Worm (Caenorhabditis elegans) whole organism, L4/young adult: ENCODE data around the gene C05B5.8.
"Not testable (repeated sequence)": the region's sequence is repeated elsewhere in the genome, so short reads cannot be mapped to it uniquely, and the experiment has no call there.

Experiments
- W03F9.2 ChIP-seq: fragments of 150-350 bp; optimal IDR thresholded peaks from 2 replicates; lab custom pipeline; 2014; ENCODE audit warnings: missing biosample characterization, missing genetic modification characterization
- dao-5 ChIP-seq: sonication (generic microtip); optimal IDR thresholded peaks from 2 replicates; lab custom pipeline; 2016; ENCODE audit warnings: missing genotype, missing genetic modification characterization, moderate library complexity, missing compliant biosample characterization
- him-1 ChIP-seq: sonication (generic microtip); optimal IDR thresholded peaks from 2 replicates; lab custom pipeline; 2016; ENCODE audit warnings: missing genotype, missing genetic modification reagents, missing genetic modification characterization, missing compliant biosample characterization

Gene C05B5.8

DNA sequence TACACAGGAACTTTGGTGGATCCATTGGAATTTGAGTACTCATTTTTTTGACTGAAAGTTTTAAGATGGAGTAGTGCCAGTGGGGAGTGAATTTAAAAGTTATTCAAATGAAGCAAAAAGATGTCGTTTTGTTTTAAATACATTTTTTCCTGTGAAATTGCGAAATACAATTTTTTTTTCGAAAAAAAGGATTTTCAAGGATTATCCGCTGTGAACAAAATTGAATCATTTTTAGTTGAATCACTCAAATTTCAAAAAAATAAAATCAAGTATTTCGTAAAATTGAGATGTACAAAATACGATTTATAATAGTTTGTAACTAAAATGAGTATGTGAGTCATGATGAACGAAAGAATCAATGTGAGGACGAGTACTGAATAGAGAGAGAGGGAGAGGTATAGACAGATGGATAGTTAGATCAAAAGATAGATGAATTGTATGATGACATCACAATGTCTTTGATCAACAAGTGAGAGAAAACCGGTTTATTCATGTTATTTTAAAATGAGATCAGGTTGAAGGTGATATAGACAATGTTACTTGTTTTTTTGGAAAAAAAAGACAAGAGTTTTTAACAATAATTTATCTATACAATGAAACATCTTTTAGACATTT is at the start of gene C05B5.8:
TSS of gene C05B5.8 (minus strand) at position 51 of the 615 bp plus-strand sequence.
- TF ChIP-seq dao-5 (tag; lab: Kevin White, UChicago), result no peak
- no peak for TF ChIP-seq him-1
- no peak for TF ChIP-seq W03F9.2 (tag; lab: Kevin White, UChicago)

ce11 chrIII:10056033-10056432 is 49.4 kb upstream of the C05B5.8 start, which contains the start of gene T16G12.10:
Gene T16G12.10, minus strand, starts transcription at chrIII:10056133.
- no peak for TF ChIP-seq him-1
- TF ChIP-seq W03F9.2 (tag; lab: Kevin White, UChicago), result no peak
- TF ChIP-seq dao-5 (tag; lab: Kevin White, UChicago), result no peak

- TF ChIP-seq him-1; dao-5 (tag; lab: Kevin White, UChicago); W03F9.2 (tag; lab: Kevin White, UChicago): not testable (repeated sequence)
These were observed 46.7 kb upstream of the C05B5.8 start, which contains the start of gene T16G12.12 for ce11 chrIII:10053312-10053711. Gene T16G12.12, plus strand, starts transcription at chrIII:10053612.

DNA sequence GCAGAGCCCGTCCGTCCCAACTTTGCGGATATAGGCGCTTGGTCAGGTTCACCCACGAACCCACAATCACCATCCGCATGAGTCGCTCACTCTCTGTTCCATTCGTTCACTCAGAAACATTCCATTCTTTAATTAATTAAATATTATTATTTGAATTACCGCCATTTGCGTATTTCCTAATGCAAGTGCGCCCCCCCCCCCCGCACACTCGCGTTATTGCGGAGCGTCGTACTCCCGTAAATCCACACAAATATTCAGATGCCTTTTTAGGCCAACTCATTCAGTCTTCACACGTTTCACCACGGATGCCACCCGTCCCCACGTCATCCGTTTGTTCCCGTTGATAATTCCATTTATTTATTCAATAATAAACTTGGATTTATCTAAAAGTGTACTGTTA is 43.7 kb upstream of the C05B5.8 start, which contains the start of gene T16G12.3:
TSS of gene T16G12.3 (plus strand) at position 301 of the 400 bp plus-strand sequence.
- TF ChIP-seq W03F9.2 (tag; lab: Kevin White, UChicago); dao-5 (tag; lab: Kevin White, UChicago); him-1: not testable (repeated sequence)

ce11 chrIII:10049682-10050081 is 43.1 kb upstream of the C05B5.8 start, which contains the start of gene T16G12.1:
Gene T16G12.1, minus strand, starts transcription at chrIII:10049857.
- TF ChIP-seq dao-5 (tag; lab: Kevin White, UChicago) (no peak), him-1 (no peak), W03F9.2 (tag; lab: Kevin White, UChicago) (no peak)

DNA sequence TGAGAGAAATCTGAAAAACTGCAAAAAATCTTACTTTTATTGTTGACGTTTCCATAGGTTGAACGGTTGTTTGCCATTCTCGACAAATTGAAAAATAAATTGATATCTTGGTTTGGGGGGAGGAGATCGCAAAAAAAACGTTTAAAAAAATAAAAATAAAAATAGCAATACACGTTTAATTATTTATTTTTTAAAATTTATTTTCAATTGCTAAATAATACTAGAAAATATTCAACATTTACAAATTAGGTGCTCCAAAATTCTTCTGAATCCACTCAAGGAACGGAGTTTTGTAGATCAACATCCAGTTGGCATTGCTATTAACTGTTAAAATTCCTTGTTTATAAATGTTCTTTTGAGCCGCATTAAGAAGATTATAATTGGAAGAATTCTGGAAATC is 33.4 kb upstream of the C05B5.8 start, which contains the start of gene T16G12.7:
TSS of gene T16G12.7 (minus strand) at position 101 of the 400 bp plus-strand sequence.
- TF ChIP-seq him-1, result no peak
- no peak for TF ChIP-seq dao-5 (tag; lab: Kevin White, UChicago)
- no peak for TF ChIP-seq W03F9.2 (tag; lab: Kevin White, UChicago)

- TF ChIP-seq him-1 (no peak), dao-5 (tag; lab: Kevin White, UChicago) (no peak), W03F9.2 (tag; lab: Kevin White, UChicago) (no peak)
These were observed 30.6 kb upstream of the C05B5.8 start, which contains the start of gene M04D8.7 for ce11 chrIII:10037150-10037549. Gene M04D8.7, plus strand, starts transcription at chrIII:10037450.

- TF ChIP-seq dao-5 (tag; lab: Kevin White, UChicago) (no peak), him-1 (no peak), W03F9.2 (tag; lab: Kevin White, UChicago) (no peak)
These were observed 29.2 kb upstream of the C05B5.8 start, which contains the start of gene xbx-3 for ce11 chrIII:10035783-10036182. Gene xbx-3, plus strand, starts transcription at chrIII:10035945.

DNA sequence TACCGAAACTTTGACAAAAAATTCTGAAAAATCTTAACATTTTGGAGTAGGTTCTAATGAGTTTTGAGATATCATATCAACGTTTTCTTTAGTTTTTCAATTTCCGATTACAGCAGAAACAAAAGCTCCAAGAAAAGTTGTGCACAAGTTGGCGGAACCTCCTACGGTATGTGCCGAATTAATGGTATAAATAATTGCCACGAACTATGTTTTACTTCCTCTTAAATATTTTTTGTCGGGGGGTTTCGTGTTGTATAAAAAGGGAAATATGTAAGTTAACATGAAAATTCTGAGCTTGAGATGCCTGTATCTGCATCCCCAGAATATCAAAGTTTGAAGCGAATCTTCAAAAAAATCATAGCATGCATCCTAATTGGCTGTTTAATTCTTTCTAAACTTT is 27.3 kb upstream of the C05B5.8 start, which contains the start of gene M04D8.8:
TSS of gene M04D8.8 (plus strand) at position 301 of the 400 bp plus-strand sequence.
- TF ChIP-seq him-1 (no peak), dao-5 (tag; lab: Kevin White, UChicago) (no peak), W03F9.2 (tag; lab: Kevin White, UChicago) (no peak)

DNA sequence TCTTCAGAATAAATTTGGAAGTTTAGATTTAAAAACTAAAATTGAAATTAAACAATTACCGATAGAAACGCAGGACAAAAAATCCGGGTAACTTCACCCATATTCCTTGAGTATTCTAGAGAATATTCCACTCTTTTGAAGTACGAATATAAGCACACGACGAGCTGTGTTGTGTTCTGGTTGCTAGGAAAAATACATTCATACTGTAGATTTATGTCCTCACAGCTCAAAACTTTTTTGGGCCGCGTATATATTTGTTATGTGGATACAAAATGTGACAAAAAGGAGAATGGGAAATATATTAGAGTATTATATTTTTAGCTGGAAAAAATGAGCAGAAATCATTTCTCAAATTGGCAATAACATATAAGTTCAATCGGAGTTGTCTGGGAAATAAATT is 26.6 kb upstream of the C05B5.8 start, which contains the start of gene M04D8.5:
TSS of gene M04D8.5 (minus strand) at position 101 of the 400 bp plus-strand sequence.
- TF ChIP-seq him-1, result no peak
- no peak for TF ChIP-seq W03F9.2 (tag; lab: Kevin White, UChicago)
- TF ChIP-seq dao-5 (tag; lab: Kevin White, UChicago), result no peak

DNA sequence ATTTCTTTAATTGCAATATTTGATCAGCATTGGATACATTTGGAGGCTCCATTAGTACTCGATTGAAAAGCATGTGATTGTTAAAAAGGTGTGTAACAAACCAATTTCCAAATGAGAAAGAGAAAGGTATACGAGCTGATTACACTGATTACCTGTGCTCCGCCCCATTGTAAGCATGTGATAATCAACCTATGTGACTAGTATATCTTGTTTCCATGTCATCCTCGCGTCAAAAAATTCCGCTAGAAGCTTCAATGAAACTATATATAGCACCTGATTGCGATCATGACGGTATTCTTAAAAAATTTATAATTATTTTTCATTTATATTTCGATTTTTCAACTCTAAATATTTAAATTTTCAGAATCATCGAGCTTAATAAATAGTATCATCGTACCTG is 24.0 kb upstream of the C05B5.8 start, which contains the start of gene M04D8.4:
TSS of gene M04D8.4 (minus strand) at position 101 of the 400 bp plus-strand sequence.
- TF ChIP-seq dao-5 (tag; lab: Kevin White, UChicago), result no peak
- TF ChIP-seq him-1, result no peak
- no peak for TF ChIP-seq W03F9.2 (tag; lab: Kevin White, UChicago)

ce11 chrIII:10027947-10028346 is 21.4 kb upstream of the C05B5.8 start, which contains the start of gene ins-23:
Gene ins-23, plus strand, starts transcription at chrIII:10028247.
- TF ChIP-seq dao-5 (tag; lab: Kevin White, UChicago), result no peak
- TF ChIP-seq W03F9.2 (tag; lab: Kevin White, UChicago), result no peak
- TF ChIP-seq him-1, result no peak

ce11 chrIII:10025989-10026388 is 19.4 kb upstream of the C05B5.8 start, which contains the start of gene ins-22:
Gene ins-22, plus strand, starts transcription at chrIII:10026289.
- TF ChIP-seq W03F9.2 (tag; lab: Kevin White, UChicago), result no peak
- TF ChIP-seq him-1, result no peak
- no peak for TF ChIP-seq dao-5 (tag; lab: Kevin White, UChicago)

ce11 chrIII:10023452-10023851 is 16.9 kb upstream of the C05B5.8 start, which contains the start of gene ins-21:
Gene ins-21, plus strand, starts transcription at chrIII:10023752.
- no peak for TF ChIP-seq dao-5 (tag; lab: Kevin White, UChicago)
- no peak for TF ChIP-seq him-1
- no peak for TF ChIP-seq W03F9.2 (tag; lab: Kevin White, UChicago)
